Worm (Caenorhabditis elegans) whole organism, L1 larva: ENCODE measurements around the gene F26G1.3.

Experiments
- C04F5.9 ChIP-seq: sonication (generic microtip); optimal IDR thresholded peaks from 2 replicates; lab custom pipeline; 2016; ENCODE audit warnings: missing genetic modification characterization, missing compliant biosample characterization
- C16A3.4 ChIP-seq: fragments of 150-350 bp; optimal IDR thresholded peaks from 2 replicates; lab custom pipeline; 2014; ENCODE audit warnings: missing biosample characterization, missing genetic modification characterization
- C34B4.2 ChIP-seq: sonication (generic microtip); optimal IDR thresholded peaks from 2 replicates; lab custom pipeline; 2017; ENCODE audit warnings: mild to moderate bottlenecking, missing genetic modification characterization, missing compliant biosample characterization
- Y116A8C.19 ChIP-seq: sonication (generic microtip); optimal IDR thresholded peaks from 2 replicates; lab custom pipeline; 2016; ENCODE audit warnings: missing compliant biosample characterization, missing genetic modification characterization, borderline replicate concordance
- alr-1 ChIP-seq: fragments of 200-800 bp; sonication (Bioruptor generic); optimal IDR thresholded peaks from 2 replicates; lab custom pipeline; 2018; ENCODE audit warnings: borderline replicate concordance, mild to moderate bottlenecking, missing genetic modification characterization, missing compliant biosample characterization
- aly-2 ChIP-seq: fragments of 150-350 bp; optimal IDR thresholded peaks from 2 replicates; lab custom pipeline; 2014; ENCODE audit warnings: missing biosample characterization, missing genetic modification characterization
- ama-1 ChIP-seq: fragments of 150-350 bp; optimal IDR thresholded peaks from 2 replicates; lab custom pipeline; 2014
- blmp-1 ChIP-seq: fragments of 150-350 bp; optimal IDR thresholded peaks from 2 replicates; lab custom pipeline; 2014; ENCODE audit warnings: missing biosample characterization, missing genetic modification characterization
- ceh-8 ChIP-seq: fragments of 200-800 bp; sonication (Bioruptor generic); optimal IDR thresholded peaks from 2 replicates; lab custom pipeline; 2018; ENCODE audit warnings: mild to moderate bottlenecking, missing genetic modification characterization, moderate library complexity, missing compliant biosample characterization
- ceh-82 ChIP-seq, 3 experiments: fragments of 150-350 bp in 1 of 3; sonication (generic microtip) in 2 of 3; optimal IDR thresholded peaks; 2 replicates each; lab custom pipeline; 2014 to 2017; ENCODE audit warnings: missing biosample characterization in 3 of 3, missing genetic modification characterization in 3 of 3
- dpl-1 ChIP-seq, 3 experiments: fragments of 150-350 bp in 2 of 3; sonication (generic microtip) in 1 of 3; optimal IDR thresholded peaks; 2 replicates each; lab custom pipeline; 2014 to 2017; ENCODE audit warnings: missing biosample characterization in 3 of 3, missing genetic modification characterization in 3 of 3, missing genetic modification reagents in 3 of 3
- dsc-1 ChIP-seq: sonication (generic microtip); optimal IDR thresholded peaks from 2 replicates; lab custom pipeline; 2016; ENCODE audit warnings: mild to moderate bottlenecking, missing genetic modification characterization, missing compliant biosample characterization
- efl-1 ChIP-seq, 4 experiments: fragments of 150-350 bp; optimal IDR thresholded peaks in 3 of 4; peaks in 1 of 4; 1 replicate in 1 of 4; 2 replicates in 3 of 4; lab custom pipeline; 2014; ENCODE audit warnings: missing biosample characterization in 2 of 4, missing genetic modification characterization in 2 of 4, missing genetic modification reagents in 2 of 4
- efl-3 ChIP-seq: fragments of 200-800 bp; sonication (Bioruptor generic); optimal IDR thresholded peaks from 2 replicates; lab custom pipeline; 2018; ENCODE audit warnings: mild to moderate bottlenecking, missing genetic modification characterization, missing compliant biosample characterization
- egl-13 ChIP-seq: sonication (generic microtip); optimal IDR thresholded peaks from 2 replicates; lab custom pipeline; 2016; ENCODE audit warnings: missing genotype, missing genetic modification reagents, missing genetic modification characterization, missing compliant biosample characterization
- egl-27 ChIP-seq, 2 experiments: fragments of 150-350 bp in 1 of 2; sonication (generic microtip); optimal IDR thresholded peaks; 3 replicates each; lab custom pipeline; 2017 to 2018; ENCODE audit warnings: missing biosample characterization in 2 of 2, missing genetic modification characterization in 2 of 2, missing genetic modification reagents in 2 of 2
- fkh-10 ChIP-seq: sonication (generic microtip); optimal IDR thresholded peaks from 2 replicates; lab custom pipeline; 2017; ENCODE audit warnings: missing biosample characterization, missing genetic modification reagents, missing genetic modification characterization
- fkh-4 ChIP-seq: sonication (generic microtip); optimal IDR thresholded peaks from 2 replicates; lab custom pipeline; 2016; ENCODE audit warnings: missing compliant biosample characterization, missing genetic modification characterization, borderline replicate concordance
- fos-1 ChIP-seq: fragments of 150-350 bp; optimal IDR thresholded peaks from 2 replicates; lab custom pipeline; 2014; ENCODE audit warnings: missing biosample characterization, missing genetic modification characterization
- hlh-17 ChIP-seq: fragments of 200-800 bp; sonication (Bioruptor generic); optimal IDR thresholded peaks from 2 replicates; lab custom pipeline; 2018; ENCODE audit warnings: missing genetic modification characterization, mild to moderate bottlenecking, missing compliant biosample characterization, moderate library complexity, borderline replicate concordance
- hlh-4 ChIP-seq: sonication (generic microtip); optimal IDR thresholded peaks from 2 replicates; lab custom pipeline; 2016; ENCODE audit warnings: mild to moderate bottlenecking, missing genetic modification characterization, missing compliant biosample characterization
- hpl-2 ChIP-seq: fragments of 150-350 bp; optimal IDR thresholded peaks from 2 replicates; lab custom pipeline; 2014; ENCODE audit warnings: missing biosample characterization, missing genetic modification reagents, missing genetic modification characterization
- isw-1 ChIP-seq: fragments of 200-800 bp; sonication (Bioruptor generic); IDR thresholded peaks from 2 replicates; pipeline ENCODE4 v1.3.6; 2022; ENCODE audit warnings: missing genetic modification characterization, missing compliant biosample characterization
- lin-15B ChIP-seq: fragments of 150-350 bp; sonication (generic microtip); optimal IDR thresholded peaks from 3 replicates; lab custom pipeline; 2014; ENCODE audit warnings: missing biosample characterization, missing genetic modification characterization
- lin-35 ChIP-seq, 2 experiments: fragments of 150-350 bp; optimal IDR thresholded peaks; 2 replicates each; lab custom pipeline; 2014; ENCODE audit warnings: missing biosample characterization in 2 of 2, missing genetic modification characterization in 2 of 2, missing genetic modification reagents in 2 of 2
- lsy-2 ChIP-seq, 2 experiments: fragments of 150-350 bp; optimal IDR thresholded peaks; 2 replicates each; lab custom pipeline; 2014; ENCODE audit warnings: missing biosample characterization in 2 of 2, missing genetic modification characterization in 2 of 2
- mab-9 ChIP-seq: fragments of 200-800 bp; sonication (Bioruptor generic); IDR thresholded peaks from 2 replicates; pipeline ENCODE4 v1.3.6; 2022; ENCODE audit warnings: missing genetic modification reagents, missing genetic modification characterization, missing compliant biosample characterization
- mdl-1 ChIP-seq, 2 experiments: fragments of 150-350 bp; optimal IDR thresholded peaks; 2 replicates each; lab custom pipeline; 2014 to 2017; ENCODE audit warnings: missing biosample characterization in 2 of 2, missing genetic modification characterization in 2 of 2, inconsistent platforms in 1 of 2
- mef-2 ChIP-seq: fragments of 150-350 bp; optimal IDR thresholded peaks from 2 replicates; lab custom pipeline; 2014; ENCODE audit warnings: missing biosample characterization, missing genetic modification characterization
- mep-1 ChIP-seq: fragments of 150-350 bp; optimal IDR thresholded peaks from 2 replicates; lab custom pipeline; 2014; ENCODE audit warnings: missing biosample characterization, missing genetic modification characterization
- nhr-11 ChIP-seq: fragments of 150-350 bp; optimal IDR thresholded peaks from 2 replicates; lab custom pipeline; 2014; ENCODE audit warnings: missing biosample characterization, missing genetic modification characterization
- nhr-12 ChIP-seq: sonication (generic microtip); optimal IDR thresholded peaks from 2 replicates; lab custom pipeline; 2017; ENCODE audit warnings: missing biosample characterization, missing genetic modification characterization
- nhr-19 ChIP-seq: fragments of 200-800 bp; sonication (Bioruptor generic); conservative IDR thresholded peaks from 2 replicates; pipeline ENCODE4 v1.3.6; 2022; ENCODE audit warnings: missing genetic modification characterization, missing compliant biosample characterization
- nhr-20 ChIP-seq: sonication (generic microtip); optimal IDR thresholded peaks from 2 replicates; lab custom pipeline; 2016; ENCODE audit warnings: mild to moderate bottlenecking, missing genetic modification characterization, missing compliant biosample characterization
- nhr-28 ChIP-seq: fragments of 150-350 bp; optimal IDR thresholded peaks from 2 replicates; lab custom pipeline; 2014; ENCODE audit warnings: missing biosample characterization, missing genetic modification characterization
- nhr-47 ChIP-seq: sonication (generic microtip); optimal IDR thresholded peaks from 2 replicates; lab custom pipeline; 2016; ENCODE audit warnings: mild to moderate bottlenecking, missing genetic modification characterization, moderate library complexity, missing compliant biosample characterization
- nhr-76 ChIP-seq: sonication (generic microtip); optimal IDR thresholded peaks from 2 replicates; lab custom pipeline; 2017; ENCODE audit warnings: missing biosample characterization, missing genetic modification characterization
- nhr-77 ChIP-seq: fragments of 150-350 bp; optimal IDR thresholded peaks from 2 replicates; lab custom pipeline; 2014; ENCODE audit warnings: missing biosample characterization, missing genetic modification characterization
- pag-3 ChIP-seq: sonication (generic microtip); optimal IDR thresholded peaks from 2 replicates; lab custom pipeline; 2017; ENCODE audit warnings: missing genetic modification characterization, mild to moderate bottlenecking, missing compliant biosample characterization, antibody characterized with exemption, borderline replicate concordance; ENCODE audit not compliant: insufficient read depth
- pax-3 ChIP-seq: fragments of 200-800 bp; sonication (Bioruptor generic); optimal IDR thresholded peaks from 2 replicates; lab custom pipeline; 2018; ENCODE audit warnings: mild to moderate bottlenecking, missing genetic modification characterization, moderate library complexity, missing compliant biosample characterization
- pqm-1 ChIP-seq: sonication (generic microtip); optimal IDR thresholded peaks from 3 replicates; lab custom pipeline; 2017; ENCODE audit warnings: missing biosample characterization, missing genetic modification characterization
- skn-1 ChIP-seq: fragments of 150-350 bp; optimal IDR thresholded peaks from 2 replicates; lab custom pipeline; 2014; ENCODE audit warnings: missing biosample characterization, missing genetic modification characterization
- sup-37 ChIP-seq: fragments of 200-800 bp; sonication (Bioruptor generic); optimal IDR thresholded peaks from 2 replicates; lab custom pipeline; 2018; ENCODE audit warnings: mild to moderate bottlenecking, missing genetic modification characterization, missing compliant biosample characterization
- swsn-7 ChIP-seq: sonication (generic microtip); optimal IDR thresholded peaks from 2 replicates; lab custom pipeline; 2016; ENCODE audit warnings: missing genetic modification characterization, missing compliant biosample characterization
- tbx-2 ChIP-seq: sonication (generic microtip); optimal IDR thresholded peaks from 2 replicates; lab custom pipeline; 2016; ENCODE audit warnings: missing genetic modification characterization, missing compliant biosample characterization
- tlp-1 ChIP-seq: fragments of 150-350 bp; optimal IDR thresholded peaks from 2 replicates; lab custom pipeline; 2014; ENCODE audit warnings: missing biosample characterization, missing genetic modification characterization
- unc-30 ChIP-seq: sonication (generic microtip); optimal IDR thresholded peaks from 2 replicates; lab custom pipeline; 2017; ENCODE audit warnings: missing biosample characterization, missing genetic modification characterization
- unc-86 ChIP-seq: sonication (generic microtip); optimal IDR thresholded peaks from 2 replicates; lab custom pipeline; 2016; ENCODE audit warnings: missing genetic modification characterization, missing compliant biosample characterization
- unc-98 ChIP-seq: fragments of 200-800 bp; sonication (Bioruptor generic); IDR thresholded peaks from 2 replicates; pipeline ENCODE4 v1.3.6; 2022; ENCODE audit warnings: missing genetic modification characterization, missing compliant biosample characterization
- vab-15 ChIP-seq: sonication (generic microtip); optimal IDR thresholded peaks from 2 replicates; lab custom pipeline; 2017; ENCODE audit warnings: missing genotype, mild to moderate bottlenecking, missing genetic modification characterization, missing compliant biosample characterization
- zip-4 ChIP-seq: fragments of 200-800 bp; sonication (Bioruptor generic); optimal IDR thresholded peaks from 2 replicates; lab custom pipeline; 2018; ENCODE audit warnings: mild to moderate bottlenecking, missing genetic modification characterization, moderate library complexity, missing compliant biosample characterization
- ztf-11 ChIP-seq, 2 experiments: sonication (generic microtip); optimal IDR thresholded peaks; 2 replicates each; lab custom pipeline; 2016 to 2017; ENCODE audit warnings: missing genetic modification characterization in 2 of 2, missing biosample characterization in 1 of 2, missing compliant biosample characterization in 1 of 2
- ztf-4 ChIP-seq: fragments of 150-350 bp; optimal IDR thresholded peaks from 2 replicates; lab custom pipeline; 2014; ENCODE audit warnings: missing biosample characterization, missing genetic modification characterization

F26G1.3 gene

DNA sequence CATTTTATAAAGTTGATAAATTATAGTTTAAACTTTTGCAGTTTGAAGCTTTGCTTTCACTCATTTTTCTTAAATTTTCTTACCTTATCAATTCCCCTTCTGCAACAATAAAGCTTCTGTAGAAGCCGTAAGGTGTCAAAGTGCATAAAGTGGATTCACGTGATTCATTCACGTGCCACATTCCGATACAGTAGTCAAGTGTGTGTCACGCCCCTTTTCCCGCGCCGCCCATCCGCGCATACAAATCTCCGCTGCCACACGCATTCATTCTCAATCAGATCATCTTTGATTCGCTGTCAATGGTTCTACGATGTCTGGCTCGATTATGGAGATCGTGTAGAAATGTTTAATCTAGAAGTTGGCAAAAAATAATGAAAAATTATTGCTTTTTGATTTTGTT is 11.5 kb upstream of the F26G1.3 start:
- no peak for TF ChIP-seq nhr-76
- no peak for TF ChIP-seq alr-1
- no peak for TF ChIP-seq nhr-77
- no peak for TF ChIP-seq ztf-4 (tag; lab: Kevin White, UChicago)
- TF ChIP-seq C34B4.2 (tag; lab: Kevin White, UChicago), result no peak
- no peak for TF ChIP-seq dsc-1 (tag; lab: Kevin White, UChicago)
- no peak for TF ChIP-seq nhr-11 (tag; lab: Kevin White, UChicago)
- no peak for TF ChIP-seq ceh-82 (tag; optimal IDR thresholded peaks at IDR 0.05; lab: Kevin White, UChicago)
- no peak for TF ChIP-seq lsy-2 (tag; optimal IDR thresholded peaks at IDR 0.05; lab: Kevin White, UChicago)
- TF ChIP-seq C16A3.4 (tag; lab: Kevin White, UChicago), result no peak
- TF ChIP-seq dpl-1 (GFP tag; optimal IDR thresholded peaks at IDR 0.05; lab: Kevin White, UChicago), result no peak
- no peak for TF ChIP-seq ztf-11 (tag; optimal IDR thresholded peaks at IDR 0.05; lab: Kevin White, UChicago)
- no peak for TF ChIP-seq mep-1 (tag; lab: Kevin White, UChicago)
- TF ChIP-seq mef-2, result no peak
- TF ChIP-seq efl-1 (optimal IDR thresholded peaks at IDR 0.05; lab: Kevin White, UChicago), result no peak
- no peak for TF ChIP-seq efl-1 (GFP tag; optimal IDR thresholded peaks at IDR 0.05 in 1 of 2; lab: Kevin White, UChicago)
- peak; percentile 24 for TF ChIP-seq nhr-20 (tag; lab: Kevin White, UChicago)
- TF ChIP-seq lin-15B (tag; lab: Kevin White, UChicago), result no peak
- TF ChIP-seq tbx-2 (tag; lab: Kevin White, UChicago), result no peak
- TF ChIP-seq mab-9, result no peak
- no peak for TF ChIP-seq Y116A8C.19 (tag; lab: Kevin White, UChicago)
- TF ChIP-seq tlp-1 (tag; lab: Kevin White, UChicago), result no peak
- no peak for TF ChIP-seq egl-13 (tag; lab: Kevin White, UChicago)
- no peak for TF ChIP-seq ama-1 (lab: Kevin White, UChicago)
- no peak for TF ChIP-seq isw-1 (GFP tag; lab: Robert Waterston, UW)
- no peak for TF ChIP-seq ceh-8 (GFP tag; lab: Kevin White, UChicago)
- TF ChIP-seq hpl-2 (GFP tag; lab: Kevin White, UChicago), result no peak
- TF ChIP-seq unc-30 (tag; lab: Kevin White, UChicago), result no peak
- no peak for TF ChIP-seq unc-86
- no peak for TF ChIP-seq pax-3 (tag; lab: Kevin White, UChicago)
- no peak for TF ChIP-seq sup-37 (GFP tag; lab: Kevin White, UChicago)
- TF ChIP-seq fkh-10 (GFP tag; lab: Kevin White, UChicago), result no peak
- no peak for TF ChIP-seq pqm-1
- TF ChIP-seq nhr-47 (tag; lab: Kevin White, UChicago), result peak; percentile 30
- peak in 1 of 2 experiments; percentile 44 for TF ChIP-seq mdl-1 (tag; optimal IDR thresholded peaks at IDR 0.05; lab: Kevin White, UChicago)
- TF ChIP-seq pag-3 (tag; lab: Kevin White, UChicago), result no peak
- no peak for TF ChIP-seq nhr-28 (tag; lab: Kevin White, UChicago)
- TF ChIP-seq fkh-4 (tag; lab: Kevin White, UChicago), result no peak
- no peak for TF ChIP-seq zip-4 (GFP tag; lab: Kevin White, UChicago)
- no peak for TF ChIP-seq skn-1 (tag; lab: Kevin White, UChicago)
- no peak for TF ChIP-seq egl-27 (tag; optimal IDR thresholded peaks at IDR 0.05; lab: Kevin White, UChicago)
- no peak for TF ChIP-seq C04F5.9 (tag; lab: Kevin White, UChicago)
- TF ChIP-seq lin-35 (GFP tag; optimal IDR thresholded peaks at IDR 0.05; lab: Kevin White, UChicago), result peak in 1 of 2 experiments; percentile 8
- TF ChIP-seq swsn-7, result no peak
- no peak for TF ChIP-seq hlh-17 (GFP tag; lab: Kevin White, UChicago)
- TF ChIP-seq blmp-1 (tag; lab: Kevin White, UChicago), result peak; percentile 32
- TF ChIP-seq nhr-19 (GFP tag; lab: Robert Waterston, UW), result peak; percentile 40
- no peak for TF ChIP-seq fos-1
- TF ChIP-seq nhr-12 (tag; lab: Kevin White, UChicago), result no peak
- TF ChIP-seq efl-3 (GFP tag; lab: Kevin White, UChicago), result no peak
- TF ChIP-seq vab-15 (tag; lab: Kevin White, UChicago), result no peak
- no peak for TF ChIP-seq unc-98 (GFP tag; lab: Robert Waterston, UW)
- TF ChIP-seq hlh-4 (tag; lab: Kevin White, UChicago), result no peak
- no peak for TF ChIP-seq aly-2 (tag; lab: Kevin White, UChicago)
